Worm (Caenorhabditis elegans) whole organism, L2 larva: Measurements from ENCODE around the gene clec-251.
"Not testable (repeated sequence)": the region's sequence is repeated elsewhere in the genome, so short reads cannot be mapped to it uniquely, and the experiment has no call there.

Source experiments
- C34F6.9 ChIP-seq: fragments of 150-350 bp; optimal IDR thresholded peaks from 2 replicates; lab custom pipeline; 2014; ENCODE audit warnings: missing biosample characterization, missing genetic modification characterization
- F13H6.1 ChIP-seq: sonication (generic microtip); optimal IDR thresholded peaks from 2 replicates; lab custom pipeline; 2016; ENCODE audit warnings: missing genetic modification characterization, missing compliant biosample characterization
- R02D3.7 ChIP-seq: fragments of 150-350 bp; optimal IDR thresholded peaks from 2 replicates; lab custom pipeline; 2014; ENCODE audit warnings: missing biosample characterization, missing genetic modification characterization
- alr-1 ChIP-seq: fragments of 150-350 bp; optimal IDR thresholded peaks from 2 replicates; lab custom pipeline; 2014; ENCODE audit warnings: missing biosample characterization, missing genetic modification characterization
- aly-2 ChIP-seq: fragments of 150-350 bp; optimal IDR thresholded peaks from 2 replicates; lab custom pipeline; 2014; ENCODE audit warnings: missing biosample characterization, missing genetic modification characterization
- ceh-82 ChIP-seq: fragments of 150-350 bp; optimal IDR thresholded peaks from 2 replicates; lab custom pipeline; 2014; ENCODE audit warnings: missing biosample characterization, missing genetic modification characterization
- crh-2 ChIP-seq: sonication (generic microtip); optimal IDR thresholded peaks from 2 replicates; lab custom pipeline; 2017; ENCODE audit warnings: missing biosample characterization, missing genetic modification characterization
- dmd-4 ChIP-seq: sonication (generic microtip); optimal IDR thresholded peaks from 2 replicates; lab custom pipeline; 2017; ENCODE audit warnings: missing biosample characterization, missing genetic modification characterization
- elt-3 ChIP-seq: sonication (generic microtip); optimal IDR thresholded peaks from 2 replicates; lab custom pipeline; 2017; ENCODE audit warnings: missing biosample characterization, missing genetic modification characterization
- fos-1 ChIP-seq: fragments of 150-350 bp; optimal IDR thresholded peaks from 2 replicates; lab custom pipeline; 2014; ENCODE audit warnings: missing biosample characterization, missing genetic modification characterization
- lin-13 ChIP-seq: fragments of 150-350 bp; optimal IDR thresholded peaks from 2 replicates; lab custom pipeline; 2014; ENCODE audit warnings: missing biosample characterization, missing genetic modification reagents, missing genetic modification characterization
- lin-39 ChIP-seq: fragments of 150-350 bp; optimal IDR thresholded peaks from 2 replicates; lab custom pipeline; 2014; ENCODE audit warnings: missing biosample characterization, missing genetic modification reagents, missing genetic modification characterization
- lsy-2 ChIP-seq, 2 experiments: fragments of 150-350 bp in 1 of 2; sonication (generic microtip) in 1 of 2; optimal IDR thresholded peaks; 2 replicates each; lab custom pipeline; 2014 to 2017; ENCODE audit warnings: missing biosample characterization in 2 of 2, missing genetic modification characterization in 2 of 2
- mab-5 ChIP-seq: fragments of 150-350 bp; optimal IDR thresholded peaks from 2 replicates; lab custom pipeline; 2014; ENCODE audit warnings: missing biosample characterization, missing genetic modification characterization
- mbf-1 ChIP-seq: sonication (generic microtip); optimal IDR thresholded peaks from 2 replicates; lab custom pipeline; 2017; ENCODE audit warnings: missing biosample characterization, missing genetic modification characterization
- nhr-11 ChIP-seq: fragments of 150-350 bp; optimal IDR thresholded peaks from 2 replicates; lab custom pipeline; 2014; ENCODE audit warnings: missing biosample characterization, missing genetic modification characterization
- nhr-12 ChIP-seq: fragments of 150-350 bp; optimal IDR thresholded peaks from 2 replicates; lab custom pipeline; 2014; ENCODE audit warnings: missing biosample characterization, missing genetic modification characterization
- nhr-129 ChIP-seq: fragments of 150-350 bp; optimal IDR thresholded peaks from 2 replicates; lab custom pipeline; 2014; ENCODE audit warnings: missing biosample characterization, missing genetic modification characterization
- nhr-21 ChIP-seq: fragments of 150-350 bp; optimal IDR thresholded peaks from 2 replicates; lab custom pipeline; 2014; ENCODE audit warnings: missing biosample characterization, missing genetic modification characterization
- nhr-237 ChIP-seq: fragments of 150-350 bp; optimal IDR thresholded peaks from 2 replicates; lab custom pipeline; 2014; ENCODE audit warnings: missing biosample characterization, missing genetic modification characterization
- nhr-6 ChIP-seq: fragments of 150-350 bp; optimal IDR thresholded peaks from 2 replicates; lab custom pipeline; 2014; ENCODE audit warnings: missing biosample characterization, missing genetic modification characterization
- peb-1 ChIP-seq: fragments of 150-350 bp; optimal IDR thresholded peaks from 2 replicates; lab custom pipeline; 2014; ENCODE audit warnings: missing biosample characterization, missing genetic modification characterization
- sem-4 ChIP-seq: fragments of 150-350 bp; optimal IDR thresholded peaks from 2 replicates; lab custom pipeline; 2014; ENCODE audit warnings: missing biosample characterization, missing genetic modification reagents, missing genetic modification characterization
- skn-1 ChIP-seq: sonication (generic microtip); optimal IDR thresholded peaks from 2 replicates; lab custom pipeline; 2017; ENCODE audit warnings: missing biosample characterization, missing genetic modification characterization
- sma-3 ChIP-seq: sonication (generic microtip); optimal IDR thresholded peaks from 2 replicates; lab custom pipeline; 2016; ENCODE audit warnings: missing genetic modification reagents, missing genetic modification characterization, missing compliant biosample characterization
- sma-9 ChIP-seq, 2 experiments: fragments of 150-350 bp in 1 of 2; sonication (generic microtip) in 1 of 2; optimal IDR thresholded peaks; 2 replicates each; lab custom pipeline; 2014 to 2016; ENCODE audit warnings: missing genetic modification characterization in 2 of 2, mild to moderate bottlenecking in 1 of 2, missing biosample characterization in 1 of 2, missing compliant biosample characterization in 1 of 2, missing genetic modification reagents in 1 of 2, moderate library complexity in 1 of 2
- snpc-4 ChIP-seq: fragments of 150-350 bp; optimal IDR thresholded peaks from 2 replicates; lab custom pipeline; 2014; ENCODE audit warnings: missing biosample characterization, missing genetic modification characterization
- unc-39 ChIP-seq: fragments of 150-350 bp; optimal IDR thresholded peaks from 2 replicates; lab custom pipeline; 2014; ENCODE audit warnings: missing biosample characterization, missing genetic modification characterization
- unc-55 ChIP-seq: fragments of 150-350 bp; sonication (generic microtip); optimal IDR thresholded peaks from 3 replicates; lab custom pipeline; 2014; ENCODE audit warnings: missing biosample characterization, missing genetic modification reagents, missing genetic modification characterization
- zag-1 ChIP-seq: fragments of 150-350 bp; optimal IDR thresholded peaks from 2 replicates; lab custom pipeline; 2014; ENCODE audit warnings: missing biosample characterization, missing genetic modification characterization
- ztf-1 ChIP-seq: fragments of 200-800 bp; sonication (Bioruptor generic); conservative IDR thresholded peaks from 2 replicates; pipeline ENCODE4 v1.3.6; 2022; ENCODE audit warnings: missing genetic modification characterization, missing compliant biosample characterization
- ztf-11 ChIP-seq: sonication (generic microtip); optimal IDR thresholded peaks from 2 replicates; lab custom pipeline; 2017; ENCODE audit warnings: missing biosample characterization, missing genetic modification characterization

clec-251 gene

DNA sequence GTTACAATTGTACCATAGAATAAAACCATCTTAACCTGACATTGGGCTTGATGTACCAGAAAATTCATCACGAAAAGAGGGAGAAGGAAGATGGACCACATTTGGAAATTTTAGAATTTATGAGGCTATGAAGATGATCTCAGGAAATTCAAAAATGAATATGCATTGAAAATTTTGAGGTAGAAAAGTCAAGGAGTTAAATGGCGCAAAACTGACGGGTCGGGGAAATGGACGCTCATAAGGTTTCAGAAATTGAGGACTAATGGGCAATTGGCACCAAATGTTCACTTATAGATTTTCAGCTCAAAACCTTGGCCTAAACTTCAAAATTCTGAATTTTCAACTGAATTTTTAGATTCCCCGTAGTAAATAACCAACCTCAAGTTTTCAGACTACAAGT lies 23.8 kb upstream of the clec-251 start, which contains the start of gene clec-255:
Gene clec-255 (minus strand): TSS at position 101 of the 400 bp plus-strand sequence.
- no peak for TF ChIP-seq nhr-6 (tag; lab: Kevin White, UChicago)

DNA sequence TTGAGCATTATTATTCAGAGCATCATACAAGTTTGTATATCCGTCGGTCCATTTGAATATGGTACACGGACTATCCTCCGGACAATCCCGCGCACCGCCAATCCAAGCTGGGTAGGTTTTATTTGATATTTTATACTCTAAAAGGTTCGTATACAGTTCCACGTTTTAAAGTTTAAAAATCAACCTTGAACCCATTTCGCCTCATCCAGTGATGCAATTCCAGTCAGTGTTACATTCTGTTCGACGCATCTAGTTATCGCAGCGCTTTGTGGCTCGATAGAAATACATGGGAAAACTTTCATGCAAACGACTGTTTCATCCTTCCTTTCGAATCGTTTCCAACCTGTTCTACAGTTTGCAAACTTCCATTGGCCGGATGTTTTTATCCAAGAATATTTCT lies 23.1 kb upstream of the clec-251 start:
- no peak for TF ChIP-seq dmd-4 (tag; lab: Kevin White, UChicago)
- no peak for TF ChIP-seq unc-39 (tag; lab: Kevin White, UChicago)
- TF ChIP-seq ceh-82 (tag; lab: Kevin White, UChicago): no peak
- TF ChIP-seq mab-5 (tag; lab: Kevin White, UChicago): no peak
- TF ChIP-seq lin-13: no peak
- no peak for TF ChIP-seq nhr-237
- TF ChIP-seq nhr-11 (tag; lab: Kevin White, UChicago): no peak
- no peak for TF ChIP-seq alr-1 (tag; lab: Kevin White, UChicago)
- TF ChIP-seq sma-3 (GFP tag; lab: Kevin White, UChicago): no peak
- TF ChIP-seq F13H6.1 (tag; lab: Kevin White, UChicago): no peak

DNA sequence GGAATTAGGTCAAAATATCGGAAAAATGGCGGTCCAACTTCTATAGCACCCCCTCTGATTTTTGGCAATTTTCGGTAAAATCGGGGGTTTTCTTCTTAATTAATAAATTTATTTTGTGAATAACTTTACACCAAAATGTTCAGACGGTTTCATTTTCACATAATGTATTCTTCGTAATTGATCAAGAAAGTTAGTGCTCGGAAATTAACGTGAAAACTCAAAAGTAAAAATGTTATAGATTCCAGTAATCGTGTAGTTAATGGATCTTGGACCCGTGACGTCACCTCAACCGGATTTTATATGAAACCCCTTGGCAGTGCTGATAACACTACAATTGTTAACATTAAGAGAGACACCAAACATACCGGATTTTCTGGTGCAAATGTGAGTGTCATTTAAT lies 15.3 kb upstream of the clec-251 start, which contains the start of gene F11D11.22:
Gene F11D11.22 (plus strand): TSS at position 301 of the 400 bp plus-strand sequence.
- not testable (repeated sequence) for TF ChIP-seq lin-39, nhr-129, fos-1 (tag; lab: Kevin White, UChicago)

- no peak for TF ChIP-seq lin-13
Measured at ce11 chrV:18761078-18761477, 14.3 kb upstream of the clec-251 start, which contains the start of gene F11D11.4. Gene F11D11.4, plus strand, starts transcription at chrV:18761378.

- TF ChIP-seq R02D3.7 (tag; lab: Kevin White, UChicago): no peak
- TF ChIP-seq elt-3 (tag; lab: Kevin White, UChicago): no peak
- no peak for TF ChIP-seq sem-4 (tag; lab: Kevin White, UChicago)
- no peak for TF ChIP-seq unc-55 (GFP tag; lab: Kevin White, UChicago)
- no peak for TF ChIP-seq alr-1 (tag; lab: Kevin White, UChicago)
- TF ChIP-seq nhr-21 (tag; lab: Kevin White, UChicago): no peak
- TF ChIP-seq nhr-129 (tag; lab: Kevin White, UChicago): no peak
- TF ChIP-seq fos-1 (tag; lab: Kevin White, UChicago): no peak
- no peak for TF ChIP-seq ceh-82 (tag; lab: Kevin White, UChicago)
- no peak for TF ChIP-seq nhr-12
- TF ChIP-seq mbf-1 (tag; lab: Kevin White, UChicago): no peak
Measured at ce11 chrV:18760174-18760573, 13.4 kb upstream of the clec-251 start, which contains the start of gene F11D11.3. Gene F11D11.3, minus strand, starts transcription at chrV:18760274.

- not testable (repeated sequence) for TF ChIP-seq sma-9 (GFP tag; optimal IDR thresholded peaks at IDR 0.05; lab: Kevin White, UChicago); sma-9 (tag; optimal IDR thresholded peaks at IDR 0.05; lab: Kevin White, UChicago); crh-2 (tag; lab: Kevin White, UChicago); aly-2 (tag; lab: Kevin White, UChicago)
Measured at ce11 chrV:18754328-18754727, 7.5 kb upstream of the clec-251 start, which contains the start of gene clec-254. Gene clec-254, minus strand, starts transcription at chrV:18754428.

DNA sequence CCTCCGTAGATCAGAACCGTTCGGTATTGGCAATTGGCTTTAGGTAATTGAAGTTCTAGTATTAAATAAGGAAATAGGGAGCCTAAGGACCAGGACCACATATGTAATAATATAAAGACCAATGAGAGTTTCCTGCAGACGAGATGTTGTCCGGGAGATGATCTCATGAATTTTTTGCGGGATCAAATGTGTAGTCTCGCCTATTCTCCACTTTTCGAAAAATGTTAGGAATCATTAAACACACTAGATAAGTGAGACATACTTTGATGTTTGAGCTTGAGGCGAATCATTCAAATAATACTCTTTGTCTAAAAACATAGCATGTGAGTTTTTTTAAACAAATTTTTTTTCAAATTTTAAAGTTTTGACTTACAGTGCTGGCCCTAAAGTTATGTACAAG lies 6.2 kb upstream of the clec-251 start, which contains the start of gene F11D11.6:
Gene F11D11.6 (minus strand): TSS at position 101 of the 400 bp plus-strand sequence.
- TF ChIP-seq mab-5 (tag; lab: Kevin White, UChicago): no peak
- no peak for TF ChIP-seq nhr-237
- no peak for TF ChIP-seq unc-39 (tag; lab: Kevin White, UChicago)
- TF ChIP-seq zag-1: no peak
- no peak for TF ChIP-seq peb-1 (tag; lab: Kevin White, UChicago)
- TF ChIP-seq C34F6.9 (tag; lab: Kevin White, UChicago): no peak
- no peak for TF ChIP-seq lsy-2 (tag; optimal IDR thresholded peaks at IDR 0.05; lab: Kevin White, UChicago)
- TF ChIP-seq sem-4 (tag; lab: Kevin White, UChicago): no peak
- TF ChIP-seq snpc-4 (tag; lab: Kevin White, UChicago): no peak
- TF ChIP-seq lin-39 (tag; lab: Kevin White, UChicago): no peak
- no peak for TF ChIP-seq ztf-11 (tag; lab: Kevin White, UChicago)
- no peak for TF ChIP-seq skn-1 (tag; lab: Kevin White, UChicago)
- no peak for TF ChIP-seq ztf-1 (GFP tag; lab: Robert Waterston, UW)
